Worm (Caenorhabditis elegans) whole organism, dauer: ENCODE results near the gene C33D3.3.

ENCODE experiments used
- unc-62 ChIP-seq: sonication (generic microtip); optimal IDR thresholded peaks from 2 replicates; lab custom pipeline; 2017; ENCODE audit warnings: missing biosample characterization, missing genetic modification reagents, missing genetic modification characterization

Gene C33D3.3

DNA sequence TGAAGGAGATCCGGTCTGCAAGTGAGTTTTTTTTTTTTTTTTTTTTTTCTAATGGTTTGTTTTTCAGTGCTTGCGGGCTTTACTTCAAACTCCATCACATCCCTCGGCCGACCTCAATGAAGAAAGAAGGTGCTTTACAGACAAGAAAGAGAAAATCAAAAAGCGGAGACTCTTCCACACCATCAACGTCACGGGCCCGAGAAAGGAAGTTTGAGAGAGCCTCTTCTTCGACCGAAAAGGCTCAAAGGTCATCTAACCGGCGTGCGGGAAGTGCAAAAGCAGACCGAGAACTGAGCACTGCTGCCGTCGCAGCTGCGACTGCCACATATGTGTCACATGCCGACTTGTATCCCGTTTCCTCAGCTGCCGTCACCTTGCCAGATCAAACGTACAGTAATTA, 2.9 kb upstream of the C33D3.3 start:
- no peak for TF ChIP-seq unc-62 (GFP tag; lab: Kevin White, UChicago)

DNA sequence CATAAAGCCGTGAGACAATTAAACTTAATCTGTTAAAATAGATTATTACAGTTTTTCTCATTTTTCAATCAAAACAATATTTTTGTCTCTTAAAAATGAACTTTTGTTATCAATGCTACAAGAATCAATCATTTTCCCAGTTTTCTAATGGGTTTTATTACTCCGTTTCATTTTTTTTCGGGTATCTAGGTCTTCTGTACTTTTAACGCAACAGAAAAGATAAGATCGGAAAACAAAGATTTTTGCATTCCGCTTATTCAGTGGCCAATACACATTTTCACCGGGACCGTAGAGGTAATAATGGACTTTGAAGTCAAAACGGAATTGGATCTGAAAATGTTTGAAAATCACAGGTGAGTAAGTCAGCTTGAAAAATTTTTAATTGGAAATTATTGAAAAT, 3.6 kb downstream of the C33D3.3 start, which contains the start of gene C33D3.4:
C33D3.4 (plus strand) TSS at position 301 of the 400 bp plus-strand sequence.
- no peak for TF ChIP-seq unc-62 (GFP tag; lab: Kevin White, UChicago)

DNA sequence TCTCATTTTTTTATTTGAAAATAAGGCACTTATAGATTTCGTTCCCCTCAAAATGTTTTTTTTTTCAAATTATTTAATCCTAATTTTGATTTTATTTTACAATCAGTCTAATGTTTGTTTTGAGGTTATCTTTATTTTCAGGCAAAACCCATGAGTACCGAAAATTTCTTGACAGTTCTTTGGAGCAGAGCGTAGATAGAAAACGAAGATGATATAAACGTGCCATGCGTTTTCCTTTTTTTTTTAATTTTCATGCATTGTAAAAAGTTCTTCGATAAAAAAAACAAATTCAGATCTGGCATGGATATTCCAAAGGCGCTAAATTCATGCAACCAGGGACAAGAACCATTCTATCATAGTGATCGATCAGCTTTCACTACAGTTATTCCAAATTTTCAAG, 5.9 kb downstream of the C33D3.3 start, which contains the start of gene C33D3.5:
C33D3.5 (plus strand) TSS at position 301 of the 400 bp plus-strand sequence.
- TF ChIP-seq unc-62 (GFP tag; lab: Kevin White, UChicago), result no peak

DNA sequence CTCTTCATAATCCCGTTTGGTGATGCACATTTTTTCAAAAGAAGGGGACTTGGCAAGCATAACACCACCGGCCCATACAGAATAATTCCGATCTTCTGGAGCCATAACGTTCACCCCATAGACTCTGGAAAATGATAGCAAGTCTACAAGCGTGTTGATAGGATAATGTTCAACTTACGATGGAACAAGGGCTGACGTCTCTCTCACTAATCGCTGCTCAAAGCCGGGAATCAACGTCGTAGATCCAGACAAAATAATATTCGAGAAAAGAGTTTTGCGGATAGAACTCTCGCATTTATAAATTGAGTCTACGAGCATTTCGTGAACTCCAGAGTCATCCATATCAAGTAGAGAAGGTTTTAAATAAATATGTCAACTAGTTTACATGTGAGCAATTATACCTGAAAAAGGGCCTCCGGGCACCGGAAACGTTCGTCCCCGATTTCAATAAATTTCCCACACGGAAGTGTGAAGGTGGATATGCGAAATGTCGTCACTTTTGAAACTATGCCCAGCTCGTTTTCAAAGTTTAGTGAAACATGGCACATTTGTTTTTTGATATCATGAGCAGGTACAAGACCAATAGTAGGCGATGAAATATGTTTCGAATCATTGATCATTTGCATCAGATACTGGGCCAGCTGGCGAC, 6.8 kb downstream of the C33D3.3 start:
- no peak for TF ChIP-seq unc-62 (GFP tag; lab: Kevin White, UChicago)

DNA sequence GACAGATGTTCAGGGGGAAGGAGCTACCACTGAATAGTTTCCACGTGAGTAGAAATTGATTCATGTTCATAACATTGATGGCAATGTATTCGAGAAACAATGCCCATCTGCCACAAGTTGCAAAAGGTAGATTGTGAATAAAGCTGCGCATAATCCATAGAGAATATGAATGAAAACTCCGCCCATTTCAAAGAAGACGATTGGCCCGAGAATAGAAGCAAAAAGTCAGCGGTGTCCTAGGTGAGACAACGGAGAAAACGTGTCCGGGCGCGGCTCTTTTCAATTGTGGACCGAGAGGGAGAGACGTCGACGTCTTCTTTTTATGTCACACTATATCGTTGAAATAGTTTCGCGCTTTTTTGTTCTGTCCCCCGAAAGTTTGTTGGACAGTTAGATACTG, 14.4 kb downstream of the C33D3.3 start, which contains the start of gene vab-3:
vab-3 (plus strand) TSS at position 301 of the 400 bp plus-strand sequence.
- TF ChIP-seq unc-62 (GFP tag; lab: Kevin White, UChicago), result no peak

DNA sequence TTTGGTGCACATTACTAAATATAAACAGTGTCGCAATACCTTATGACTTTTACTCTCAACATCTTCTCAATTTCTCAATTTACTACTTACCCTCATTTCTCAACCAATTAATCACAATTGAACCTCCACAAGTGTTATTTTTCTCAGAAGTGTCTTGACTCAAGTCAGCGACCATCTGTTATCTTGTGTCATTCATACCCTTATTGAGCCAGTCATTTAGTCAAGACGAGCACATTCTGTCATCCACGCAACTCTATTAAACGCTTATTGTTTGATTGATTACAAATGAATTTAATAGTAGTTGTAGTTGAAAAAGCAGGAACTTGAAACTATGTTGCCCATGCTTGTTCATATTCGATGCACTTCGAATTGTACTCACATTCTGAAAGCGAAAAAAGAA, 18.2 kb downstream of the C33D3.3 start:
- TF ChIP-seq unc-62 (GFP tag; lab: Kevin White, UChicago), result no peak

DNA sequence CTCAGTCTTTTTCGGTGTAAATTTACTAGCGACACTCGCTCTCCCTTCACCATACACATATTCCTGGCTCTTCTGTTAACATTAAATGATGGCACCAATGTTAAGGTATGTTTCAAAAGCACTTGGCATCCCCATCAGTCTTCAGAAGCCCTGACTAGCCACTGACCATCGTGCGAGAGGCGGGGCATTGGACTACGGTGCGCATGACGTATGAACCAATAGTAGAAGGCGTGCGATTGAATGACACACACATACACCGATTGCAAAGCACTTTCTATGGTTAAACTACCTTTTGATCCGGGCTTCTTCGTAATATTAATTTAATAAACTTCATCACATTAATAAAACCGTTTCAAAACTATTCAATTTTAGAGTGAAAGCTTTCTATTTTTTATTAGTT, 20.0 kb downstream of the C33D3.3 start:
- no peak for TF ChIP-seq unc-62 (GFP tag; lab: Kevin White, UChicago)

DNA sequence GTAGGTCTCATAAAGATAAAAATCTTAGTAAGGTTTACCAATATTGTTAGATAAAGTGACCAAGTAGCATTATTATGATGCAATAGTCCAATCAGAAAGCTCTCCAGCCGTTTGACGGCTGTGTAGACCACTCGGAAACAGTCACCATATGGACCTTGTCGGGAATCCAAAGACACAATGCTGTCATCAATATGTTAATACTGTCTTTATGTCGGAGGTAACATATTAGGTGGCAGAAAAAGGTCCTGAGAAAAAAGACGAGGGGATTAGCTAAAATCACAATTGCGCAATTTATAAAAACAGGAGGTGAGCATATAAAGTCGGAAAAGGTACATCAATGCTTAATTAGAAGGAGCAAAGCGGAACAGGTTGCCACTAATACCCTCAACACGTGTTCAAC, 22.8 kb downstream of the C33D3.3 start:
- TF ChIP-seq unc-62 (GFP tag; lab: Kevin White, UChicago), result no peak

DNA sequence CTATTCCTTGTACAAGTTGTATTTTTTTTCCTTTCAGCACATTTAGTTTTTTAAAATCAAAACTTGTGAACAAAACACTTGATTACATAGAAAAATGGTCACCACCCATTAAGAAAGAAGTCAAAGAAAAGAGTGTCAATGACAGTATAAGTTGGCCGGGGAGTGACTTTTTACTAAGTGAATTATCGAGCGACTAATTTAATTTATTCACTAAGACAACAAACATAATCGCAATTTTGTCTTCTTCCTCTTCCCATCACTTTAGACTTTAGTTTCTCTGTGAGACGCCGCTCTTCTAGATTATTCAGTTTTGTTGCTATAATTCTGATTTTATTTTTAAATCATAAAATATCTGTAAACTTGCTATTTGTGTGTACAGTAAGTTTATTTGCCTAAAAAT, 28.9 kb downstream of the C33D3.3 start:
- no peak for TF ChIP-seq unc-62 (GFP tag; lab: Kevin White, UChicago)

DNA sequence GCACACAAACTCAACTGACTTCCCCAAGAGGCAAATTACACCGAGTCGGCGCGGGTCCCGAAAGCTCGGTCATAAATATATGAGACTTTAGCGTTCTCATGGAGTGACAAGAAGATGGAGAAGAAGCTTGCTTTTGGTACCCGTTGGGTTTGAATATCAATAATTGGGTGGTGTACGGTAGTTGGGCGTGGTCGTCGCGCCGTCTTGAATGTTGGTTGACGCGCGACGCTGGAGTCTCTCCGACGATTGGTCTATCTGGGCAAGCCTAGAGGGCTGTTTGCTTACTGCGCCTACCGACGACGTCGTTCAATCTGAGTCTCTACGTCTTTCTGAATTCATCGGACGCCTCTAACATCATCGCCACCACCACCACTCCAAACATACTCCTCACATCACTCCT, 29.7 kb downstream of the C33D3.3 start:
- no peak for TF ChIP-seq unc-62 (GFP tag; lab: Kevin White, UChicago)

DNA sequence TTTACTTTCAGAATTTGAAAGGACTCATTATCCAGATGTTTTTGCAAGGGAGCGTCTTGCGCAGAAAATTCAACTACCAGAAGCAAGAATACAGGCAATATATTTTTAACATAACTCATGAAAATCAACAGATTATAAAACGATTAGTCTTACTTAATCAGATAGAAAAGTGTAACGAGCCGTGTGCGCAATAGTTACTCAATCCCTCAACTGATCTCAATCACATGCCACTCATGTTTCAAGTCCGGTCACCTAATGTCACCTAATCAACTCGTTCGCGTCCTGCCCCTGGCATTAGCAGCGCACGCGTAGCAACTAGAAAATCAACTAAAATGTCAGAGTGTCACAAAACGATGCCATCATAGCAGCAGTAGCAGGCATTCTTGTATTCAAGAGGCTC, 31.4 kb downstream of the C33D3.3 start:
- no peak for TF ChIP-seq unc-62 (GFP tag; lab: Kevin White, UChicago)

DNA sequence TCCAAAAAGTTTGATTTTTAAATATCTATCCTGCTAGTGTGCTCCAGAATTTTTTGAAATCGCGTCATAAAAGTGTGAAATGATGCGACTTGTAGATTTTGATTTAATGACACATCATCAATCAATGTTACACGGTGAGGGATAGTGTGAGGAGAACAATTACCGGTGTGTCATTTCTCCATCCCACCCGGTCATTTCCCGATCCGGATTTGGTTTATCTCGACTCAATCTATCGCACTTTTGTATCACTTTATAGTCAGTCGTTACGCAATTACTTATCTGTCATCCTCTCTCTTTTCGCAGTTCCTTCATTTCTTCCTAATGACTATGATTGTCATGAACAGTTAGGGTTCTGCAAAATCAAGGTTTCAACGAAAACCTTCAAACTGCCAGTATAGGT, 35.0 kb downstream of the C33D3.3 start:
- TF ChIP-seq unc-62 (GFP tag; lab: Kevin White, UChicago), result no peak

DNA sequence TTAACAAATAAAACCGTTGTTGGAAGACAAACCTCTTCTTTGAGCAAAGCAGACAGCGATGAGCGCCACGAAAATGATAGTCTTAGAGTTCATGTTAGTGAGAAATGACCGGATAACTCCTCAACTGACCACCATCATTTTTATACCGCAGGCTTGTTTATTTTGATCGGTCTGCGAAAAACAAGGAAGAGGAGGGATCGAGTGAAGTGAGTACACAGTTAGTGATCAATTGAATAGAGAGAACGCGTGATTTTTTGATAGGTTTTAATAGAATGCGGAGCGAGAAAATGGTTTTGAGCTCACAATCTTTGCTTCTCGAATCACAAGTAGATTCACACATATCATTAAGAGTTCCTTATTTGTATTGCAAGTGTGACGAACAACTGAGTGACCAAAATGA, 36.2 kb downstream of the C33D3.3 start, which contains the start of gene F14F3.4:
F14F3.4 (minus strand) TSS at position 101 of the 400 bp plus-strand sequence.
- no peak for TF ChIP-seq unc-62 (GFP tag; lab: Kevin White, UChicago)

DNA sequence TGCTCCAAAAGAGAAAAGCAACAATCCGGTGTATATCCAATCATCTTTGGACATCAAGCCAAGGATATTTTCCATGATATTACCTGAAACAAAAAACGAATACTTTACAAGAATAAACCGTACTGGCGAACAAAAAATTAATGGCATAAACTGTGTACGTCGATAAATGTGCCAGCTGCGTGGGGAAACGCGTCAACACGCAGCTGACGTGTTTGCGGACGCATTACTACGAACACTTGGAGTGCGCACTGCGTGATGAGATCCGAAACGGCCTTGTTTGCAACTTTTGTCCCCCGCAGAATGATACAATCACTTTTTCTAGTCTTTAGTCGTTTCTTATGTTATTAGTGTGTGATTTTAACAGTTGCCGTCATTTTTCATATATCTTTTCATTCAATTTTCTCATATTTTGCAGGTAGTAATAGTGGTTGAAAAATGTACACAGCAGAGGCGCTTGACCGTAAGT, 39.4 kb downstream of the C33D3.3 start, which contains the start of the genes mboa-7 and git-1:
mboa-7 (minus strand) TSS at position 83 of the 466 bp plus-strand sequence.
git-1 (plus strand) TSS at position 416 of the 466 bp plus-strand sequence.
- TF ChIP-seq unc-62 (GFP tag; lab: Kevin White, UChicago), result no peak

DNA sequence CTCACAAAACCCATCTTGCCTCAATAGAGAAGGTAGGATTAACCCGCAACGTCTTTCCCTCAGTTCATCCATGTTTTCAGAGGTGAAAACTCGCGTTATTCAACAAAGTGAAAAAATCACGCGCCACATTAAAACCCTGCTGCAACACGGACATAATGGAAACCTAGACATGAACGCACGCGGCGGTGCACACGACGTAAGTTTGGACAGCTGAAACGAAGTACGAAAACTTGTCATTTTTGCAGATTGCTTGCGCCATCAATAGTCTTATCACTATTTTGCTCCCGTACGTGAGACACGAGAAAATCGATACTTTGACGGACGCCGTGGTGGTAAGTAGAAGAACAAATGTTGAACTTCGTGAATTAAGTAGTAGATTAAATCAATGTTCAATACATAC, 42.3 kb downstream of the C33D3.3 start:
- TF ChIP-seq unc-62 (GFP tag; lab: Kevin White, UChicago), result no peak

DNA sequence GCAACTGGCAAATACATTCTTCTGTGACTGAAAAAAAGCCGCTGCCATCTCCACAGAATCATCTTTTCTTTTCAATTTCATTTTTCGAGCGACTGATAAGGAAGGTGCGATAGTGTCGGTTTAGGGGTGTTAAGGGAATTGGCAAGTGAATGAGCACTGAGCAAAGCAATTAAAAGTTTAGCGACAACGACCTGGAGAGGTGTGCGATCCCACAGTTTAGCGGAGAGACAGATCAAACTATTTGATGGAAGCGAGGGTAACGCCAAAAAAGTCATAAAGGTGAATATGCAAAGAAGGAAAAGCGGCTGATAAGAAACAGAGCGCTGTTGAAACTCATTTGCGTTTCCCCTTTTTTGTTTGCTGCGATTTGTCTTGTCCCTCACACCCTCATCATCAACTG, 43.8 kb downstream of the C33D3.3 start, which contains the start of the genes F14F3.5 and slcf-1:
F14F3.5 (minus strand) TSS at position 234 of the 400 bp plus-strand sequence.
slcf-1 (plus strand) TSS at position 302 of the 400 bp plus-strand sequence.
- no peak for TF ChIP-seq unc-62 (GFP tag; lab: Kevin White, UChicago)
